Fruit fly (Drosophila melanogaster): ENCODE measurements around the gene b.
A peak's percentile ranks its signal among the peaks of the same experiment; 100 is the strongest.

Gene b

dm6 chr2L:13835002-13835910, 14.2 kb downstream of the b start, which contains the start of the genes mRpS23 and CenG1A (continued):
- TF ChIP-seq bsh (GFP tag; optimal IDR thresholded peaks at IDR 0.05) (peak; percentile 100), Taf1 (GFP tag; IDR thresholded peaks at IDR 0.05) (peak; percentile 100), CG42726 (GFP tag; IDR thresholded peaks at IDR 0.05; ENCODE audit: partially characterized antibody) (peak; percentile 64), Stat92E (GFP tag; optimal IDR thresholded peaks at IDR 0.05) (peak in 1 of 3 experiments; percentile 99), CG10209 (GFP tag; optimal IDR thresholded peaks at IDR 0.05) (peak; percentile 100), CG11560 (tag; IDR thresholded peaks at IDR 0.05) (peak; percentile 95), CG10274 (GFP tag; optimal IDR thresholded peaks at IDR 0.05) (peak; percentile 97), Myb (GFP tag; optimal IDR thresholded peaks at IDR 0.05) (peak; percentile 96), CG8359 (GFP tag; optimal IDR thresholded peaks at IDR 0.05; ENCODE audit: borderline replicate concordance) (peak; percentile 97), CG12769 (tag; optimal IDR thresholded peaks at IDR 0.05) (peak; percentile 100), sens-2 (GFP tag; IDR thresholded peaks at IDR 0.05) (peak; percentile 100), CG30403 (GFP tag; optimal IDR thresholded peaks at IDR 0.05) (peak; percentile 100), Dll (GFP tag; IDR thresholded peaks at IDR 0.05; ENCODE audit: partially characterized antibody) (peak; percentile 93), gce (GFP tag; IDR thresholded peaks at IDR 0.05) (peak; percentile 100), gcm (GFP tag; optimal IDR thresholded peaks at IDR 0.05) (peak; percentile 100), pan (optimal IDR thresholded peaks at IDR 0.05) (no peak), pan (GFP tag; optimal IDR thresholded peaks at IDR 0.05 in 1 of 2, IDR thresholded peaks at IDR 0.05 in 1 of 2) (peak in 1 of 2 experiments; percentile 100), Lpt (GFP tag; optimal IDR thresholded peaks at IDR 0.05) (no peak), HLH4C (GFP tag; IDR thresholded peaks at IDR 0.05; ENCODE audit: partially characterized antibody) (peak; percentile 85), CG32767 (GFP tag; IDR thresholded peaks at IDR 0.05) (peak; percentile 100), CG12155 (GFP tag; optimal IDR thresholded peaks at IDR 0.05) (peak; percentile 99), MTF-1 (GFP tag; optimal IDR thresholded peaks at IDR 0.05; ENCODE audit: borderline replicate concordance) (peak; percentile 99), CG15696 (tag; optimal IDR thresholded peaks at IDR 0.05) (peak; percentile 99), CG18764 (GFP tag; optimal IDR thresholded peaks at IDR 0.05) (peak; percentile 99), zen2 (GFP tag; IDR thresholded peaks at IDR 0.05; ENCODE audit: partially characterized antibody) (no peak; the same call in 2 of the 3 replicates), danr (GFP tag; IDR thresholded peaks at IDR 0.05) (peak; percentile 99), CG11723 (GFP tag; optimal IDR thresholded peaks at IDR 0.05) (peak; percentile 99), CG34224 (GFP tag; IDR thresholded peaks at IDR 0.05; ENCODE audit: partially characterized antibody) (peak; percentile 81), CG2889 (GFP tag; IDR thresholded peaks at IDR 0.05) (peak; percentile 100), CoRest (tag; optimal IDR thresholded peaks at IDR 0.05) (peak; percentile 100), Fer3 (tag; optimal IDR thresholded peaks at IDR 0.05) (peak; percentile 100), Hr3 (GFP tag; optimal IDR thresholded peaks at IDR 0.05) (peak; percentile 100), fd102C (GFP tag; optimal IDR thresholded peaks at IDR 0.05) (peak; percentile 98), CG8388 (GFP tag; optimal IDR thresholded peaks at IDR 0.05) (peak; percentile 100), CG1024 (GFP tag; IDR thresholded peaks at IDR 0.05) (peak; percentile 99), CG13287 (GFP tag; IDR thresholded peaks at IDR 0.05; ENCODE audit: partially characterized antibody) (peak; percentile 88), bbx (GFP tag; IDR thresholded peaks at IDR 0.05; ENCODE audit: partially characterized antibody) (peak; percentile 64; the same call in 1 of the 2 replicates), CG2199 (GFP tag; IDR thresholded peaks at IDR 0.05) (peak; percentile 100), Tbp (GFP tag; optimal IDR thresholded peaks at IDR 0.05) (no peak), tx (GFP tag; optimal IDR thresholded peaks at IDR 0.05) (peak; percentile 99), trh (GFP tag; optimal IDR thresholded peaks at IDR 0.05) (peak; percentile 99), CG17385 (GFP tag; optimal IDR thresholded peaks at IDR 0.05) (peak; percentile 100), scrt (GFP tag; optimal IDR thresholded peaks at IDR 0.05) (peak; percentile 99), CG1603 (tag; optimal IDR thresholded peaks at IDR 0.05) (peak; percentile 99), CG10654 (GFP tag; optimal IDR thresholded peaks at IDR 0.05) (peak; percentile 100), Atf-2 (GFP tag; optimal IDR thresholded peaks at IDR 0.05) (peak; percentile 100), Jarid2 (GFP tag; optimal IDR thresholded peaks at IDR 0.05) (peak; percentile 97)

All from whole organism, embryonic.